Fruit fly (Drosophila melanogaster) whole organism, pupa: ENCODE measurements around the gene Gbs-70E.

Source experiments
- CG12605 ChIP-seq: fragments of 200-800 bp; sonication (Bioruptor generic); IDR thresholded peaks from 2 replicates; pipeline ENCODE4 v1.3.6; 2022; ENCODE audit warnings: missing biosample characterization, missing genetic modification characterization
- CG15710 ChIP-seq: fragments of 200-800 bp; sonication (Bioruptor generic); optimal IDR thresholded peaks from 2 replicates; lab custom pipeline; 2018; ENCODE audit warnings: missing biosample characterization, mild to moderate bottlenecking, missing genetic modification characterization, moderate library complexity
- CG17806 ChIP-seq: fragments of 200-800 bp; sonication (Bioruptor generic); optimal IDR thresholded peaks from 2 replicates; lab custom pipeline; 2018; ENCODE audit warnings: missing biosample characterization, mild to moderate bottlenecking, missing genetic modification characterization, moderate library complexity
- CG8301 ChIP-seq: fragments of 200-800 bp; sonication (Bioruptor generic); optimal IDR thresholded peaks from 2 replicates; lab custom pipeline; 2018; ENCODE audit warnings: missing biosample characterization, mild to moderate bottlenecking, missing genetic modification characterization
- CG9948 ChIP-seq: fragments of 200-800 bp; sonication (Bioruptor generic); optimal IDR thresholded peaks from 2 replicates; lab custom pipeline; 2018; ENCODE audit warnings: missing biosample characterization, mild to moderate bottlenecking, missing genetic modification characterization, moderate library complexity
- EcR ChIP-seq: fragments of 200-800 bp; sonication (Bioruptor generic); optimal IDR thresholded peaks from 3 replicates; lab custom pipeline; 2019; ENCODE audit warnings: missing biosample characterization, missing genetic modification characterization, mild to moderate bottlenecking, moderate library complexity, missing genetic modification reagents
- Snoo ChIP-seq: fragments of 200-800 bp; sonication (Bioruptor generic); optimal IDR thresholded peaks from 3 replicates; lab custom pipeline; 2017; ENCODE audit warnings: missing biosample characterization, mild to moderate bottlenecking, missing genetic modification characterization, inconsistent platforms
- gl ChIP-seq: fragments of 200-800 bp; sonication (Bioruptor generic); optimal IDR thresholded peaks from 2 replicates; lab custom pipeline; 2018; ENCODE audit warnings: missing biosample characterization, mild to moderate bottlenecking, missing genetic modification characterization

DNA sequence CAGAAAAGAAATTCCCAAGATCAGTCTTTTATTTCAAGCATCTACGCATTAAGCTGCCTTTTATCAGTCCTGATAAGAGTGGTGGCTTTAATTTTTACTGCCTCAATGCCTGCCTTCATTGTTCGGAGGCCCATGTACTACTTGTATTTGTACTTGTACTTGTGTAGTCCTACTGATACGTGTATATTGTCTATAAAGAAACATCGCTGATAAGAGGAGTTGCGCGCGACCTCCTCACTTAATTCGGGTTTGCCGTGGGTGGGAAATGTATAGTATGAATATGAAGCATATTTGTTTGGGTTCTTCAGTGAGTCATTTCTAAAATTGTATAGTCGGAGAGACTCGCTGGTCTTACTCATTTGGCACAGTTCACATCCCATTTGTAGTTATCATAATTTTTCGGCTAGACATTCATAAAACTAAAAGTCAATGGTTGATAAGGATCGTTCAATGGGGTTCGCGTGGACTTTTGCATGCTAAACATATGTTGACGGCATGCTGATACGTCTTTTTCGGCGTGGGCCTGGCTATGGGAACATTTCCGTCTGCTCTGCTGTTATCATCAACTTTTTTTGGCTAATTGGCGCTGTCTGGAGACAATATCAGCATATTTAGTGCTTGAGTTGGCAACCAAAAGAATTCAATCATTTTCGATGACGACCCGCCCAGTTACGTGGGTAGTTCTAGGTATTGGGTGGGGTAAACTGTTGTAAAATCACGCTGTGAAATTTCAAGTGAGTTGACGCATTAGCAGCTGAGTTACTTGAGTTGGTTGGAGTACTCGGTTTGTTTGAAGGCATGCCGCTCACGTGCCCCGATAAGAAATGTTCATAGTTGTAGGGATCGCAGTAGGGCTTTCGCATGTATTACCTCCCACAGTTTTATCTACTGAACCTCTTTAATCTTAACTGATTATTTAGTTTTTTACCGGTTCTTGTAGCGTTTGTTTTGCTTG is 2.7 kb downstream of the Gbs-70E start:
- TF ChIP-seq CG8301 (tag; lab: Kevin White, UChicago) = no peak
- TF ChIP-seq EcR (GFP tag; lab: Kevin White, UChicago) = no peak
- no peak for TF ChIP-seq CG15710 (tag; lab: Kevin White, UChicago)
- TF ChIP-seq CG9948 = no peak
- no peak for TF ChIP-seq Snoo (tag; lab: Kevin White, UChicago)
- no peak for TF ChIP-seq CG12605 (GFP tag; lab: Robert Waterston, UW)
- TF ChIP-seq CG17806 = no peak
- no peak for TF ChIP-seq gl (tag; lab: Kevin White, UChicago)
